Worm (Caenorhabditis elegans) whole organism, midembryonic: ENCODE measurements around the gene perm-2.

Experiments used
- T22C8.4 ChIP-seq: fragments of 200-800 bp; sonication (Bioruptor generic); IDR thresholded peaks from 2 replicates; pipeline ENCODE4 v1.3.6; 2022; ENCODE audit warnings: missing genetic modification characterization, missing compliant biosample characterization
- flt-1 ChIP-seq: fragments of 200-800 bp; sonication (Bioruptor generic); IDR thresholded peaks from 2 replicates; pipeline ENCODE4 v1.3.6; 2022; ENCODE audit warnings: missing genetic modification characterization, missing compliant biosample characterization
- ztf-29 ChIP-seq: fragments of 200-800 bp; sonication (Bioruptor generic); IDR thresholded peaks from 2 replicates; pipeline ENCODE4 v1.3.6; 2022; ENCODE audit warnings: missing genetic modification reagents, missing genetic modification characterization, missing compliant biosample characterization

ce11 chrIV:1113638-1114037 is 13.0 kb upstream of the perm-2 start, which contains the start of gene srx-14:
- TF ChIP-seq T22C8.4 (GFP tag; lab: Robert Waterston, UW): no peak
- TF ChIP-seq flt-1 (GFP tag; lab: Robert Waterston, UW): no peak
- TF ChIP-seq ztf-29 (GFP tag; lab: Robert Waterston, UW): no peak
